Fruit fly (Drosophila melanogaster): Measurements from ENCODE around the gene ssp3.

dm6 chr2L:18984158-18984557 lies 40.4 kb upstream of the ssp3 start:
- TF ChIP-seq psq (GFP tag; optimal IDR thresholded peaks at IDR 0.05) (no peak), dmrt93B (GFP tag; optimal IDR thresholded peaks at IDR 0.05) (no peak)

Measured in whole organism, wandering third instar larva.